Worm (Caenorhabditis elegans) whole organism, mixed stage, embryonic: ENCODE measurements around the gene nhr-280.
"Not testable (repeated sequence)": the region's sequence is repeated elsewhere in the genome, so short reads cannot be mapped to it uniquely, and the experiment has no call there.

Experiments used
- bed-3 ChIP-seq: fragments of 200-800 bp; sonication (Bioruptor generic); optimal IDR thresholded peaks from 3 replicates; lab custom pipeline; 2018; ENCODE audit warnings: mild to moderate bottlenecking, missing genetic modification characterization, moderate library complexity, missing compliant biosample characterization
- elt-1 ChIP-seq: sonication (generic microtip); optimal IDR thresholded peaks from 2 replicates; lab custom pipeline; 2017; ENCODE audit warnings: missing genetic modification characterization, mild to moderate bottlenecking, missing compliant biosample characterization, antibody characterized with exemption, moderate library complexity, borderline replicate concordance; ENCODE audit not compliant: insufficient read depth
- ham-2 ChIP-seq: fragments of 200-800 bp; sonication (Bioruptor generic); optimal IDR thresholded peaks from 2 replicates; lab custom pipeline; 2018; ENCODE audit warnings: mild to moderate bottlenecking, missing genetic modification characterization, missing compliant biosample characterization
- lin-13 ChIP-seq: fragments of 150-350 bp; optimal IDR thresholded peaks from 2 replicates; lab custom pipeline; 2014; ENCODE audit warnings: missing biosample characterization, missing genetic modification characterization
- mep-1 ChIP-seq: fragments of 150-350 bp; optimal IDR thresholded peaks from 2 replicates; lab custom pipeline; 2017; ENCODE audit warnings: missing biosample characterization, missing genetic modification reagents, missing genetic modification characterization, inconsistent platforms
- nhr-12 ChIP-seq: fragments of 150-350 bp; optimal IDR thresholded peaks from 2 replicates; lab custom pipeline; 2014; ENCODE audit warnings: missing biosample characterization, missing genetic modification characterization
- nhr-237 ChIP-seq: fragments of 150-350 bp; optimal IDR thresholded peaks from 2 replicates; lab custom pipeline; 2014; ENCODE audit warnings: missing biosample characterization, missing genetic modification characterization
- nhr-76 ChIP-seq: sonication (generic microtip); optimal IDR thresholded peaks from 2 replicates; lab custom pipeline; 2017; ENCODE audit warnings: missing biosample characterization, missing genetic modification characterization
- pha-4 ChIP-seq: fragments of 150-350 bp; optimal IDR thresholded peaks from 2 replicates; lab custom pipeline; 2018; ENCODE audit warnings: missing biosample characterization, missing genetic modification reagents, missing genetic modification characterization
- sem-2 ChIP-seq: fragments of 200-800 bp; sonication (Bioruptor generic); optimal IDR thresholded peaks from 2 replicates; lab custom pipeline; 2018; ENCODE audit warnings: mild to moderate bottlenecking, missing genetic modification characterization, missing compliant biosample characterization
- snpc-4 ChIP-seq: fragments of 150-350 bp; optimal IDR thresholded peaks from 2 replicates; lab custom pipeline; 2014; ENCODE audit warnings: missing biosample characterization, missing genetic modification characterization
- unc-39 ChIP-seq: fragments of 150-350 bp; optimal IDR thresholded peaks from 2 replicates; lab custom pipeline; 2014; ENCODE audit warnings: missing biosample characterization, missing genetic modification characterization
- zip-8 ChIP-seq: fragments of 150-350 bp; optimal IDR thresholded peaks from 2 replicates; lab custom pipeline; 2014; ENCODE audit warnings: missing biosample characterization, missing genetic modification characterization

DNA sequence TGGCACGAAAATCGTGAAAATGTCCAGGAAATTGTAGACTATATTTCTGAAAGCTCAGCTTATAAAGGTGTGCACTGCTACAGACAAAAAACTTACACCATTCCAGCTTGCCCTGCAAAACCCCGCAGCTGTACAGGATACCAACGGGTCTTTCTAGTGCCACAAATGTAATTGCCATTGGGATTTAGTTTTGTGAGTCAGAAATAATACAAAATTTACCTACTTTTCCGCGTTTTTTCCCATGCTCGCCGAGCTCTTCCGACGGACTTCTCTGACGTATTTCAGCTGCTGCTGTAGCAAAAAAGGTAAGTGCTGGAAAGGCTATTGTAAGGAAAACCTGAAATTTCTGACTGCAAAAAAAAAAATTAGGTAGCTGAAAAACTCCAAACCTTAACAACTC lies 33.5 kb downstream of the nhr-280 start, which contains the start of gene C29F9.8:
- TF ChIP-seq elt-1 (tag; lab: Kevin White, UChicago); nhr-237 (tag; lab: Kevin White, UChicago); pha-4 (tag; lab: Kevin White, UChicago); unc-39 (tag; lab: Kevin White, UChicago); nhr-12 (tag; lab: Kevin White, UChicago); ham-2 (GFP tag; lab: Kevin White, UChicago); snpc-4 (tag; lab: Kevin White, UChicago); lin-13; mep-1 (tag; lab: Kevin White, UChicago); bed-3 (GFP tag; lab: Kevin White, UChicago); sem-2 (GFP tag; lab: Kevin White, UChicago); zip-8; nhr-76 (tag; lab: Kevin White, UChicago): not testable (repeated sequence)
